Worm (Caenorhabditis elegans) whole organism, early embryonic: ENCODE measurements around the gene C16E9.2.
A peak's percentile ranks its signal among the peaks of the same experiment; 100 is the strongest.

Source experiments
- B0310.2 ChIP-seq: sonication (generic microtip); optimal IDR thresholded peaks from 2 replicates; lab custom pipeline; 2016; ENCODE audit warnings: mild to moderate bottlenecking, missing genetic modification characterization, missing compliant biosample characterization
- F13C5.2 ChIP-seq: sonication (generic microtip); optimal IDR thresholded peaks from 2 replicates; lab custom pipeline; 2017; ENCODE audit warnings: mild to moderate bottlenecking, missing genetic modification characterization, inconsistent platforms, missing compliant biosample characterization
- aly-1 ChIP-seq: sonication (generic microtip); optimal IDR thresholded peaks from 2 replicates; lab custom pipeline; 2016; ENCODE audit warnings: missing genetic modification characterization, missing compliant biosample characterization
- ama-1 ChIP-seq: fragments of 150-350 bp; optimal IDR thresholded peaks from 2 replicates; lab custom pipeline; 2014
- ceh-13 ChIP-seq: fragments of 200-800 bp; sonication (Bioruptor generic); optimal IDR thresholded peaks from 2 replicates; lab custom pipeline; 2018; ENCODE audit warnings: mild to moderate bottlenecking, missing genetic modification characterization, missing compliant biosample characterization
- ceh-36 ChIP-seq: sonication (generic microtip); optimal IDR thresholded peaks from 2 replicates; lab custom pipeline; 2016; ENCODE audit warnings: missing genetic modification characterization, inconsistent platforms, missing compliant biosample characterization
- ets-7 ChIP-seq: sonication (generic microtip); optimal IDR thresholded peaks from 2 replicates; lab custom pipeline; 2016; ENCODE audit warnings: missing genotype, missing genetic modification characterization, missing compliant biosample characterization
- flt-1 ChIP-seq: fragments of 200-800 bp; sonication (Bioruptor generic); IDR thresholded peaks from 2 replicates; pipeline ENCODE4 v1.3.6; 2022; ENCODE audit warnings: missing genetic modification characterization, missing compliant biosample characterization
- hmbx-1 ChIP-seq: sonication (generic microtip); optimal IDR thresholded peaks from 2 replicates; lab custom pipeline; 2016; ENCODE audit warnings: mild to moderate bottlenecking, missing genetic modification characterization, missing compliant biosample characterization
- hmg-4 ChIP-seq: fragments of 200-800 bp; sonication (Bioruptor generic); optimal IDR thresholded peaks from 2 replicates; lab custom pipeline; 2018; ENCODE audit warnings: mild to moderate bottlenecking, missing genetic modification characterization, missing compliant biosample characterization
- hnd-1 ChIP-seq: sonication (generic microtip); optimal IDR thresholded peaks from 2 replicates; lab custom pipeline; 2016; ENCODE audit warnings: missing genetic modification characterization, missing compliant biosample characterization
- pes-1 ChIP-seq: fragments of 200-800 bp; sonication (Bioruptor generic); IDR thresholded peaks from 2 replicates; pipeline ENCODE4 v1.3.6; 2022; ENCODE audit warnings: missing genetic modification reagents, missing genetic modification characterization, missing compliant biosample characterization
- scrt-1 ChIP-seq: fragments of 200-800 bp; sonication (Bioruptor generic); IDR thresholded peaks from 2 replicates; pipeline ENCODE4 v1.3.6; 2022; ENCODE audit warnings: missing genetic modification characterization, missing compliant biosample characterization
- sea-1 ChIP-seq: fragments of 200-800 bp; sonication (Bioruptor generic); conservative IDR thresholded peaks from 2 replicates; pipeline ENCODE4 v1.3.6; 2022; ENCODE audit warnings: missing genetic modification characterization, missing compliant biosample characterization
- tbx-11 ChIP-seq: fragments of 200-800 bp; sonication (Bioruptor generic); IDR thresholded peaks from 2 replicates; pipeline ENCODE4 v1.3.6; 2022; ENCODE audit warnings: missing genetic modification characterization, missing compliant biosample characterization
- tbx-37 ChIP-seq: fragments of 200-800 bp; sonication (Bioruptor generic); conservative IDR thresholded peaks from 2 replicates; pipeline ENCODE4 v1.3.6; 2022; ENCODE audit warnings: missing genetic modification reagents, missing genetic modification characterization, missing compliant biosample characterization
- tra-4 ChIP-seq: sonication (generic microtip); optimal IDR thresholded peaks from 2 replicates; lab custom pipeline; 2017; ENCODE audit warnings: missing genetic modification characterization, missing compliant biosample characterization

Gene C16E9.2

ce11 chrX:6924461-6924860 lies 11.1 kb upstream of the C16E9.2 start, which contains the start of gene otpl-3:
Gene otpl-3 (minus strand): TSS chrX:6924764.
- TF ChIP-seq aly-1 (tag; lab: Kevin White, UChicago), result no peak
- TF ChIP-seq tbx-37 (GFP tag; lab: Robert Waterston, UW), result no peak
- TF ChIP-seq scrt-1 (GFP tag; lab: Robert Waterston, UW), result no peak
- TF ChIP-seq hmbx-1 (tag; lab: Kevin White, UChicago), result no peak
- no peak for TF ChIP-seq tra-4 (tag; lab: Kevin White, UChicago)
- TF ChIP-seq B0310.2 (tag; lab: Kevin White, UChicago), result no peak
- no peak for TF ChIP-seq pes-1 (GFP tag; lab: Robert Waterston, UW)
- no peak for TF ChIP-seq tbx-11 (GFP tag; lab: Robert Waterston, UW)
- no peak for TF ChIP-seq ceh-13 (GFP tag; lab: Kevin White, UChicago)
- no peak for TF ChIP-seq ceh-36 (tag; lab: Kevin White, UChicago)
- TF ChIP-seq hmg-4 (GFP tag; lab: Kevin White, UChicago), result no peak
- TF ChIP-seq flt-1 (GFP tag; lab: Robert Waterston, UW), result no peak
- TF ChIP-seq hnd-1 (tag; lab: Kevin White, UChicago), result no peak
- no peak for TF ChIP-seq ets-7
- TF ChIP-seq sea-1 (GFP tag; lab: Robert Waterston, UW), result no peak
- no peak for TF ChIP-seq ama-1 (lab: Kevin White, UChicago)
- no peak for TF ChIP-seq F13C5.2 (tag; lab: Kevin White, UChicago)

- TF ChIP-seq scrt-1 (GFP tag; lab: Robert Waterston, UW), result no peak
- no peak for TF ChIP-seq ceh-13 (GFP tag; lab: Kevin White, UChicago)
- TF ChIP-seq flt-1 (GFP tag; lab: Robert Waterston, UW), result no peak
- no peak for TF ChIP-seq hnd-1 (tag; lab: Kevin White, UChicago)
- no peak for TF ChIP-seq tbx-37 (GFP tag; lab: Robert Waterston, UW)
- TF ChIP-seq tbx-11 (GFP tag; lab: Robert Waterston, UW), result no peak
- TF ChIP-seq B0310.2 (tag; lab: Kevin White, UChicago), result no peak
- TF ChIP-seq tra-4 (tag; lab: Kevin White, UChicago), result no peak
Observed at ce11 chrX:6926952-6927351, 8.6 kb upstream of the C16E9.2 start.

DNA sequence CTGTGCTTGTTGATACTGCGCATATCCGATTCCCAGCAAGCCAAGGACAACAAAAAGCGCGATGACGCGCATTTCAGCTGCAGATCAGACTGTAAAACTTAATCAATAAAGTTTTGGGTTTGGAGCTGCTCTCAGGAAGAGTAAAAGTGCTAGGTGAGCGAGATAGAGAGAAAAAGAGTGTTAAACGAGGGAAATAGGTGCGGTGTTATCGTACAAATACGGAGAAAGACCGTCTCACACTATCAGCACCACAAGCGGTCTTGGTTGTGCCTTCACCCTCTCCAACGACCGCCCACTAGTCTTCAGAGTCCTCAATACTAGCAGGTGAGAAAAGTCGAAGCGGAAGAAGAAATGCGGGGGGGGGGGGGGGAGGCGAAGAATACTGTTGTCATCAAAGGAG lies 7.0 kb upstream of the C16E9.2 start, which contains the start of gene F14B8.5:
TSS of gene F14B8.5 (minus strand) at position 127 of the 400 bp plus-strand sequence.
- TF ChIP-seq hmbx-1 (tag; lab: Kevin White, UChicago) (no peak), flt-1 (GFP tag; lab: Robert Waterston, UW) (no peak), pes-1 (GFP tag; lab: Robert Waterston, UW) (no peak), B0310.2 (tag; lab: Kevin White, UChicago) (no peak), hnd-1 (tag; lab: Kevin White, UChicago) (no peak)

DNA sequence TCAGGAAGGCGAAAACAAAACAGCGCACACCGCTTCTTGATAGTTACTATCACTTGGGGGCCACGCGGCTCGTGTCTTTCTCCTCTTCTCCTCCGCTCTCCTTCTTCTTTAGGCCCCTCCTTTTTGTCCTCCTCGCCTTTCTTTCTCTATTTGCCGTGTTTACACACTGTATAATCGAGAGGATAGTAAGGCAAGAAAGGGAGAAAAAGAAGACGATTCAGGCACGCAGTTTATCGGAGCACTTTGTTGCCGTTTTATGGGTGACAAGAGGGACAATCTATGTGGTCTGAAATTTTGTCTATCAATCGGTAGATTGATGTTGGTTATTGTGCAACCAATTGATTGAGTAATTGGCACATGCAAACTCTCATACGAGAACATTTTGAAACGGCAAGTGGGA lies 3.4 kb upstream of the C16E9.2 start, which contains the start of gene F14B8.6:
TSS of gene F14B8.6 (minus strand) at position 292 of the 400 bp plus-strand sequence.
- TF ChIP-seq sea-1 (GFP tag; lab: Robert Waterston, UW) (no peak), hmg-4 (GFP tag; lab: Kevin White, UChicago) (peak; percentile 22), ceh-36 (tag; lab: Kevin White, UChicago) (no peak)

ce11 chrX:6934453-6934852 lies 1.1 kb upstream of the C16E9.2 start:
- no peak for TF ChIP-seq flt-1 (GFP tag; lab: Robert Waterston, UW)
- TF ChIP-seq ceh-36 (tag; lab: Kevin White, UChicago), result no peak

ce11 chrX:6937742-6938141 lies 2.2 kb downstream of the C16E9.2 start:
- TF ChIP-seq F13C5.2 (tag; lab: Kevin White, UChicago), result no peak
- no peak for TF ChIP-seq hmbx-1 (tag; lab: Kevin White, UChicago)
- TF ChIP-seq ceh-36 (tag; lab: Kevin White, UChicago), result no peak
- TF ChIP-seq aly-1 (tag; lab: Kevin White, UChicago), result no peak
- no peak for TF ChIP-seq flt-1 (GFP tag; lab: Robert Waterston, UW)
- no peak for TF ChIP-seq scrt-1 (GFP tag; lab: Robert Waterston, UW)
- TF ChIP-seq pes-1 (GFP tag; lab: Robert Waterston, UW), result no peak
- no peak for TF ChIP-seq ceh-13 (GFP tag; lab: Kevin White, UChicago)
- TF ChIP-seq ets-7, result no peak
- TF ChIP-seq tra-4 (tag; lab: Kevin White, UChicago), result no peak

DNA sequence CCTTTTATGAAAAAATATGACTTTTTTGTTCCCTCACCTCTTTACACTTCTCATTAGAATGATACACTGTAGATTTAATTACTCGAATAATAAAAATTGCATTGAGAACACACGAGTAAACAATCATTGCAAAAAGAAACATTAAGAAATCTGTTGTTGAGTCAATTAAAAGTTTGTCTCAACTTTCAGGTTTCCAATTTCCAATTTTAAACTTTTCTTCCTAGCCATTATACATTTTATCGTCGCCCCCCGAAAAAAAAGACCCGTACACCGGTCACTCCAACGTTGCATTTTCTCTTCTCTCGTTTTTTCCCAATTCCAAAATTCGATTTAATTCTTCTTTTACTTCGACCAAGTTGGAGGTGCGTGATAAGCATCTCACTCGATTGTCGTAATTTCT lies 4.4 kb downstream of the C16E9.2 start, which contains the start of gene C16E9.1:
TSS of gene C16E9.1 (plus strand) at position 301 of the 400 bp plus-strand sequence.
- no peak for TF ChIP-seq ceh-13 (GFP tag; lab: Kevin White, UChicago)
- TF ChIP-seq pes-1 (GFP tag; lab: Robert Waterston, UW), result no peak
- TF ChIP-seq B0310.2 (tag; lab: Kevin White, UChicago), result no peak
- TF ChIP-seq scrt-1 (GFP tag; lab: Robert Waterston, UW), result no peak
- no peak for TF ChIP-seq ets-7
- TF ChIP-seq hmbx-1 (tag; lab: Kevin White, UChicago), result no peak
- TF ChIP-seq tra-4 (tag; lab: Kevin White, UChicago), result no peak
- TF ChIP-seq tbx-11 (GFP tag; lab: Robert Waterston, UW), result no peak
- TF ChIP-seq ceh-36 (tag; lab: Kevin White, UChicago), result no peak
- TF ChIP-seq flt-1 (GFP tag; lab: Robert Waterston, UW), result no peak
- TF ChIP-seq aly-1 (tag; lab: Kevin White, UChicago), result no peak
- no peak for TF ChIP-seq hnd-1 (tag; lab: Kevin White, UChicago)

DNA sequence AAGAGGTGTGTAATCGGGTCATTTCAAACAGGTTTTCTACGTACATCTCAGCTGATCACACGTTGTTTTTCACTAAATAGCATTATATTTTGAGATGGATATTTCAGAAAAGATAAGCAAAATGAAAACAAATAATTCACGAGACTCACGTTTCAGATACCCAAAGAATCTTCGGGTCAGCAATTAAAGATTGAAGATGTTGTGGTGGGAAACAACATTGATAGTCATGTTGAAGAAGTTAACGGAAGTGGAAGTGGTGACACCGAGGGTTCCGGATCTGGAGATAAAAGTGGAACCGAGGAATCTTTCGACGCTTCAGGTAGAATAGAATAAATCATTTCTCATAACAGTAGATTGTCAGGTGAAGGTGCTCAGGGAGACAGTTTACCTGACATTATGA lies 5.2 kb downstream of the C16E9.2 start:
- no peak for TF ChIP-seq ama-1 (lab: Kevin White, UChicago)
